Worm (Caenorhabditis elegans) whole organism, L2 larva: Measurements from ENCODE around the gene cyp-13A10.

Experiments used
- R02D3.7 ChIP-seq: fragments of 150-350 bp; optimal IDR thresholded peaks from 2 replicates; lab custom pipeline; 2014; ENCODE audit warnings: missing biosample characterization, missing genetic modification characterization
- ama-1 ChIP-seq: fragments of 150-350 bp; optimal IDR thresholded peaks from 2 replicates; lab custom pipeline; 2018; ENCODE audit warnings: inconsistent platforms
- lsy-2 ChIP-seq, 2 experiments: fragments of 150-350 bp in 1 of 2; sonication (generic microtip) in 1 of 2; optimal IDR thresholded peaks; 2 replicates each; lab custom pipeline; 2014 to 2017; ENCODE audit warnings: missing biosample characterization in 2 of 2, missing genetic modification characterization in 2 of 2
- sem-4 ChIP-seq: fragments of 150-350 bp; optimal IDR thresholded peaks from 2 replicates; lab custom pipeline; 2014; ENCODE audit warnings: missing biosample characterization, missing genetic modification reagents, missing genetic modification characterization

ce11 chrII:9617902-9618245 is 44.8 kb downstream of the cyp-13A10 start:
- TF ChIP-seq ama-1 (lab: Kevin White, UChicago) = no peak
- TF ChIP-seq sem-4 = no peak
- TF ChIP-seq R02D3.7 (tag; lab: Kevin White, UChicago) = no peak
- TF ChIP-seq lsy-2 (tag; optimal IDR thresholded peaks at IDR 0.05; lab: Kevin White, UChicago) = peak in 1 of 2 experiments; percentile 7
